Fruit fly (Drosophila melanogaster) whole organism, embryonic: ENCODE measurements around the gene CG10185.

Experiments
- Ada2b ChIP-seq: fragments of 200-800 bp; sonication (Bioruptor generic); IDR thresholded peaks from 2 replicates; pipeline ENCODE4 v1.3.6; 2022; ENCODE audit warnings: missing biosample characterization, missing genetic modification characterization
- Atf-2 ChIP-seq: fragments of 200-800 bp; sonication (Bioruptor generic); optimal IDR thresholded peaks from 2 replicates; lab custom pipeline; 2016; ENCODE audit warnings: missing biosample characterization, missing genetic modification characterization
- CG11723 ChIP-seq: fragments of 200-800 bp; sonication (Bioruptor generic); optimal IDR thresholded peaks from 2 replicates; lab custom pipeline; 2017; ENCODE audit warnings: missing biosample characterization, mild to moderate bottlenecking, missing genetic modification characterization
- CG12299 ChIP-seq: fragments of 200-800 bp; sonication (Bioruptor generic); optimal IDR thresholded peaks from 2 replicates; lab custom pipeline; 2018; ENCODE audit warnings: missing biosample characterization, mild to moderate bottlenecking, missing genetic modification characterization
- CG12659 ChIP-seq: fragments of 200-800 bp; sonication (Bioruptor generic); optimal IDR thresholded peaks from 3 replicates; lab custom pipeline; 2017; ENCODE audit warnings: mild to moderate bottlenecking, missing biosample characterization, missing genetic modification reagents, missing genetic modification characterization
- CG14441 ChIP-seq: fragments of 200-800 bp; sonication (Bioruptor generic); IDR thresholded peaks from 2 replicates; pipeline ENCODE4 v1.3.6; 2022; ENCODE audit warnings: missing biosample characterization, missing genetic modification characterization
- CG14860 ChIP-seq: fragments of 200-800 bp; sonication (Bioruptor generic); IDR thresholded peaks from 3 replicates; pipeline ENCODE4 v1.3.6; 2022; ENCODE audit warnings: missing biosample characterization, missing genetic modification characterization; ENCODE audit not compliant: partially characterized antibody
- CG15011 ChIP-seq: fragments of 200-800 bp; sonication (Bioruptor generic); optimal IDR thresholded peaks from 3 replicates; lab custom pipeline; 2018; ENCODE audit warnings: missing biosample characterization, mild to moderate bottlenecking, missing genetic modification characterization
- CG15073 ChIP-seq: fragments of 200-800 bp; sonication (Bioruptor generic); optimal IDR thresholded peaks from 2 replicates; lab custom pipeline; 2016; ENCODE audit warnings: missing biosample characterization, missing genetic modification characterization
- CG15479 ChIP-seq: fragments of 200-800 bp; sonication (Bioruptor generic); optimal IDR thresholded peaks from 3 replicates; lab custom pipeline; 2019; ENCODE audit warnings: missing biosample characterization, mild to moderate bottlenecking, missing genetic modification characterization, moderate library complexity
- CG15514 ChIP-seq: fragments of 200-800 bp; sonication (Bioruptor generic); optimal IDR thresholded peaks from 3 replicates; lab custom pipeline; 2017; ENCODE audit warnings: missing biosample characterization, missing genetic modification characterization, mild to moderate bottlenecking, moderate library complexity, missing genetic modification reagents
- CG16779 ChIP-seq: fragments of 200-800 bp; sonication (Bioruptor generic); IDR thresholded peaks from 2 replicates; pipeline ENCODE4 v1.3.6; 2022; ENCODE audit warnings: missing biosample characterization, missing genetic modification characterization
- CG17802 ChIP-seq: fragments of 200-800 bp; sonication (Bioruptor generic); optimal IDR thresholded peaks from 2 replicates; lab custom pipeline; 2018; ENCODE audit warnings: missing biosample characterization, mild to moderate bottlenecking, missing genetic modification characterization, moderate library complexity
- CG2875 ChIP-seq: fragments of 200-800 bp; sonication (Bioruptor generic); optimal IDR thresholded peaks from 2 replicates; lab custom pipeline; 2017; ENCODE audit warnings: missing biosample characterization, mild to moderate bottlenecking, missing genetic modification characterization, missing genetic modification reagents
- CG3065 ChIP-seq: fragments of 200-800 bp; sonication (Bioruptor generic); optimal IDR thresholded peaks from 2 replicates; lab custom pipeline; 2016; ENCODE audit warnings: missing biosample characterization, missing genetic modification characterization
- CG31224 ChIP-seq: fragments of 200-800 bp; sonication (Bioruptor generic); IDR thresholded peaks from 2 replicates; pipeline ENCODE4 v1.3.6; 2022; ENCODE audit warnings: missing biosample characterization, missing genetic modification characterization
- CG4617 ChIP-seq: fragments of 200-800 bp; sonication (Bioruptor generic); optimal IDR thresholded peaks from 3 replicates; lab custom pipeline; 2016; ENCODE audit warnings: missing biosample characterization, missing genetic modification characterization, borderline replicate concordance
- CG5245 ChIP-seq: fragments of 200-800 bp; sonication (Bioruptor generic); optimal IDR thresholded peaks from 3 replicates; lab custom pipeline; 2016; ENCODE audit warnings: missing biosample characterization, missing genetic modification characterization
- CG6765 ChIP-seq: fragments of 200-800 bp; sonication (Bioruptor generic); optimal IDR thresholded peaks from 3 replicates; lab custom pipeline; 2017; ENCODE audit warnings: missing biosample characterization, mild to moderate bottlenecking, missing genetic modification characterization
- CG8924 ChIP-seq: fragments of 200-800 bp; optimal IDR thresholded peaks from 3 replicates; lab custom pipeline; 2019; ENCODE audit warnings: missing biosample characterization, mild to moderate bottlenecking, missing genetic modification characterization, moderate library complexity
- CG9797 ChIP-seq: fragments of 200-800 bp; sonication (Bioruptor generic); optimal IDR thresholded peaks from 3 replicates; lab custom pipeline; 2018; ENCODE audit warnings: missing biosample characterization, mild to moderate bottlenecking, missing genetic modification characterization
- CHES-1-like ChIP-seq: fragments of 200-800 bp; sonication (Bioruptor generic); optimal IDR thresholded peaks from 2 replicates; lab custom pipeline; 2016; ENCODE audit warnings: missing biosample characterization, missing genetic modification characterization
- CkIIα-i1 ChIP-seq: fragments of 200-800 bp; sonication (Bioruptor generic); IDR thresholded peaks from 2 replicates; pipeline ENCODE4 v1.3.6; 2022; ENCODE audit warnings: missing biosample characterization, missing genetic modification characterization
- Dad ChIP-seq: fragments of 200-800 bp; sonication (Bioruptor generic); optimal IDR thresholded peaks from 3 replicates; lab custom pipeline; 2016; ENCODE audit warnings: missing biosample characterization, missing genetic modification characterization
- Dip3 ChIP-seq: fragments of 200-800 bp; sonication (Bioruptor generic); optimal IDR thresholded peaks from 3 replicates; lab custom pipeline; 2016; ENCODE audit warnings: missing biosample characterization, missing genetic modification characterization
- HLH54F ChIP-seq: fragments of 200-800 bp; sonication (Bioruptor generic); optimal IDR thresholded peaks from 3 replicates; lab custom pipeline; 2016; ENCODE audit warnings: missing biosample characterization, missing genetic modification characterization
- Hr3 ChIP-seq: fragments of 200-800 bp; sonication (Bioruptor generic); optimal IDR thresholded peaks from 3 replicates; lab custom pipeline; 2016; ENCODE audit warnings: missing biosample characterization, missing genetic modification characterization
- Mrtf ChIP-seq: fragments of 200-800 bp; sonication (Bioruptor generic); IDR thresholded peaks from 3 replicates; pipeline ENCODE4 v1.3.6; 2022; ENCODE audit warnings: missing biosample characterization, missing genetic modification characterization
- Optix ChIP-seq: fragments of 200-800 bp; sonication (Bioruptor generic); IDR thresholded peaks from 3 replicates; pipeline ENCODE4 v1.3.6; 2022; ENCODE audit warnings: missing biosample characterization, missing genetic modification characterization
- Sox100B ChIP-seq: fragments of 200-800 bp; sonication (Bioruptor generic); optimal IDR thresholded peaks from 3 replicates; lab custom pipeline; 2018; ENCODE audit warnings: missing biosample characterization, mild to moderate bottlenecking, missing genetic modification characterization
- Vsx1 ChIP-seq: fragments of 200-800 bp; sonication (Bioruptor generic); optimal IDR thresholded peaks from 2 replicates; lab custom pipeline; 2017; ENCODE audit warnings: missing biosample characterization, mild to moderate bottlenecking, missing genetic modification characterization, missing genetic modification reagents
- chinmo ChIP-seq: fragments of 200-800 bp; sonication (Bioruptor generic); IDR thresholded peaks from 4 replicates; pipeline ENCODE4 v1.3.6; 2022; ENCODE audit warnings: missing biosample characterization, missing genetic modification characterization; ENCODE audit not compliant: partially characterized antibody
- danr ChIP-seq: fragments of 200-800 bp; sonication (Bioruptor generic); IDR thresholded peaks from 2 replicates; pipeline ENCODE4 v1.3.6; 2022; ENCODE audit warnings: missing biosample characterization, missing genetic modification characterization
- dpn ChIP-seq, 2 experiments: fragments of 200-800 bp; sonication (Bioruptor generic); optimal IDR thresholded peaks; 3 replicates each; lab custom pipeline; 2016; ENCODE audit warnings: missing biosample characterization in 2 of 2, missing genetic modification characterization in 2 of 2
- dysf ChIP-seq: fragments of 200-800 bp; sonication (Bioruptor generic); IDR thresholded peaks from 3 replicates; pipeline ENCODE4 v1.3.6; 2022; ENCODE audit warnings: missing biosample characterization, missing genetic modification characterization
- emc ChIP-seq: fragments of 200-800 bp; sonication (Bioruptor generic); optimal IDR thresholded peaks from 2 replicates; lab custom pipeline; 2016; ENCODE audit warnings: missing biosample characterization, missing genetic modification characterization
- fd64A ChIP-seq: fragments of 200-800 bp; sonication (Bioruptor generic); optimal IDR thresholded peaks from 3 replicates; lab custom pipeline; 2018; ENCODE audit warnings: missing biosample characterization, mild to moderate bottlenecking, missing genetic modification characterization
- gem ChIP-seq: fragments of 200-800 bp; sonication (Bioruptor generic); optimal IDR thresholded peaks from 2 replicates; lab custom pipeline; 2019; ENCODE audit warnings: missing biosample characterization, mild to moderate bottlenecking, missing genetic modification characterization, moderate library complexity
- h ChIP-seq: fragments of >200 bp; optimal IDR thresholded peaks from 2 replicates; lab custom pipeline; 2017
- hbn ChIP-seq: fragments of 200-800 bp; sonication (Bioruptor generic); IDR thresholded peaks from 2 replicates; pipeline ENCODE4 v1.3.6; 2022; ENCODE audit warnings: missing biosample characterization, missing genetic modification characterization; ENCODE audit not compliant: partially characterized antibody
- her ChIP-seq: fragments of 200-800 bp; sonication (Bioruptor generic); optimal IDR thresholded peaks from 2 replicates; lab custom pipeline; 2016; ENCODE audit warnings: missing biosample characterization, missing genetic modification characterization
- jumu ChIP-seq: fragments of 200-800 bp; sonication (Bioruptor generic); optimal IDR thresholded peaks from 3 replicates; lab custom pipeline; 2016; ENCODE audit warnings: missing biosample characterization, missing genetic modification characterization
- kah ChIP-seq: fragments of 200-800 bp; sonication (Bioruptor generic); optimal IDR thresholded peaks from 2 replicates; lab custom pipeline; 2018; ENCODE audit warnings: missing biosample characterization, mild to moderate bottlenecking, missing genetic modification characterization
- psq ChIP-seq: fragments of 200-800 bp; sonication (Bioruptor generic); optimal IDR thresholded peaks from 2 replicates; lab custom pipeline; 2017; ENCODE audit warnings: missing biosample characterization, missing genetic modification characterization
- pum ChIP-seq: fragments of 200-800 bp; sonication (Bioruptor generic); optimal IDR thresholded peaks from 2 replicates; lab custom pipeline; 2016; ENCODE audit warnings: missing biosample characterization, missing genetic modification characterization
- sc ChIP-seq, 3 experiments: fragments of >200 bp in 2 of 3; fragments of 200-800 bp in 1 of 3; sonication (Bioruptor generic) in 1 of 3; optimal IDR thresholded peaks; 2 replicates in 2 of 3; 3 replicates in 1 of 3; lab custom pipeline; 2017; ENCODE audit warnings: mild to moderate bottlenecking in 1 of 3, missing biosample characterization in 1 of 3, missing genetic modification characterization in 1 of 3, missing genetic modification reagents in 1 of 3
- schlank ChIP-seq: fragments of 200-800 bp; sonication (Bioruptor generic); optimal IDR thresholded peaks from 2 replicates; lab custom pipeline; 2018; ENCODE audit warnings: missing biosample characterization, mild to moderate bottlenecking, missing genetic modification characterization
- sr ChIP-seq: fragments of 200-800 bp; sonication (Bioruptor generic); IDR thresholded peaks from 3 replicates; pipeline ENCODE4 v1.3.6; 2022; ENCODE audit warnings: missing biosample characterization, missing genetic modification characterization
- vfl ChIP-seq: fragments of 200-800 bp; sonication (Bioruptor generic); optimal IDR thresholded peaks from 2 replicates; lab custom pipeline; 2016; ENCODE audit warnings: missing biosample characterization, missing genetic modification characterization

Gene CG10185

DNA sequence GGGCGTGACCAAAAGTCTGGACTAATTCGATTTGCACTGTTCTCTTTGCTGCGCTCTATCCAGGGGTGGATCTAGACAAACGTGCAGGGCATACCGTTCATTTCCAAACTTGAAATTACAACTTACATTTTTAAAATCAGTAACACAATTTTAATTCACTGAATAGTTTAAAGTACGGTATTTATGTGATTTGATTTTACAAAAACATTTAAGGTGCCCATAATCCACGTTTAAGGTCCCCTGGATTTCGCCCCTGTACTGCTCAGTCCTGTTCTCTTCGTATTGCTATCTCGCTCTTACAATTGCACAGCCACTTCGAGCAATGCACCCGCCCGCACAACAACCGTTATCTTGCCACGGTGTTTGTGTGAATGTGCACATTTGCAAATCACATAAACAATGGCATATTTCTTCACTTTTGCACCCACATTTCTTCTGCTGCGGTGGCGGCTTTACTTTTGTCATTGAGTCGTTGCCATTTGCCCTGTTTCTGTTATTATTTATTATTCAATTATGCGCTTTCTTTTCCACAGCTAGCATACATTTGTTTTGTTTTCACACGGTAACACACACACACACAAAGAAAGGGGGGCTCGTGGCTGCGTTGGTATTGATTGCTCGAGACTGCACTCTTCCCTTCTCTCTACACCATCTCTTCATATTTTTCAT is 30.4 kb upstream of the CG10185 start (continued):
- peak; percentile 28 for TF ChIP-seq CG4617 (GFP tag; lab: Kevin White, UChicago)
- peak; percentile 93 for TF ChIP-seq CG15479
- TF ChIP-seq hbn (GFP tag; lab: Robert Waterston, UW): no peak
- peak; percentile 28 for TF ChIP-seq kah (GFP tag; lab: Kevin White, UChicago)
- peak; percentile 74 for TF ChIP-seq Hr3 (GFP tag; lab: Kevin White, UChicago)
- TF ChIP-seq Dip3: peak; percentile 8
- TF ChIP-seq chinmo: no peak
- peak; percentile 61 for TF ChIP-seq CG14441 (GFP tag; lab: Robert Waterston, UW)
- TF ChIP-seq HLH54F (GFP tag; lab: Kevin White, UChicago): peak; percentile 60
- TF ChIP-seq vfl (GFP tag; lab: Kevin White, UChicago): no peak
- peak; percentile 53 for TF ChIP-seq CG12659 (GFP tag; lab: Kevin White, UChicago)
- peak; percentile 65; the same call in 1 of the 2 replicates for TF ChIP-seq danr (GFP tag; lab: Robert Waterston, UW)
- peak; percentile 84 for TF ChIP-seq pum (GFP tag; lab: Kevin White, UChicago)
- TF ChIP-seq CG8924 (tag; lab: Kevin White, UChicago): peak; percentile 78
- TF ChIP-seq CG3065 (GFP tag; lab: Kevin White, UChicago): no peak
- TF ChIP-seq dysf (GFP tag; lab: Robert Waterston, UW): peak; percentile 76
- no peak for TF ChIP-seq CG16779 (GFP tag; lab: Robert Waterston, UW)
- TF ChIP-seq Dad: peak; percentile 53
- TF ChIP-seq CG31224 (GFP tag; lab: Robert Waterston, UW): peak; percentile 40; the same call in 1 of the 2 replicates
- TF ChIP-seq Optix (GFP tag; lab: Robert Waterston, UW): peak; percentile 76
- no peak for TF ChIP-seq sr
- TF ChIP-seq CHES-1-like (GFP tag; lab: Kevin White, UChicago): peak; percentile 69
- TF ChIP-seq dpn (GFP tag; optimal IDR thresholded peaks at IDR 0.05; lab: Kevin White, UChicago): peak; percentile 75 to 76
- no peak for TF ChIP-seq sc (optimal IDR thresholded peaks at IDR 0.05; lab: Kevin White, UChicago)
- peak; percentile 58 for TF ChIP-seq sc (GFP tag; optimal IDR thresholded peaks at IDR 0.05; lab: Kevin White, UChicago)
- peak; percentile 81 for TF ChIP-seq CG5245
- TF ChIP-seq her (GFP tag; lab: Kevin White, UChicago): peak; percentile 31
- TF ChIP-seq emc: peak; percentile 24
- peak; percentile 8 for TF ChIP-seq psq
- no peak for TF ChIP-seq h (lab: Kevin White, UChicago)
- no peak for TF ChIP-seq CG15514
- no peak for TF ChIP-seq schlank (tag; lab: Kevin White, UChicago)
- peak; percentile 21 for TF ChIP-seq CG15011 (GFP tag; lab: Kevin White, UChicago)
- TF ChIP-seq jumu (GFP tag; lab: Kevin White, UChicago): peak; percentile 72
- TF ChIP-seq CG11723: peak; percentile 46
- peak; percentile 66 for TF ChIP-seq Atf-2 (GFP tag; lab: Kevin White, UChicago)
- TF ChIP-seq CG6765 (GFP tag; lab: Kevin White, UChicago): no peak
- TF ChIP-seq CG15073 (GFP tag; lab: Kevin White, UChicago): no peak
- peak; percentile 40 for TF ChIP-seq CG17802 (tag; lab: Kevin White, UChicago)
- TF ChIP-seq CG9797: no peak
- peak; percentile 86 for TF ChIP-seq gem
- TF ChIP-seq fd64A: peak; percentile 50
- TF ChIP-seq CG2875 (GFP tag; lab: Kevin White, UChicago): peak; percentile 66
- no peak for TF ChIP-seq CG14860 (GFP tag; lab: Robert Waterston, UW)
- TF ChIP-seq Sox100B (GFP tag; lab: Kevin White, UChicago): peak; percentile 51
- TF ChIP-seq CG12299: peak; percentile 19
- no peak for TF ChIP-seq CkIIα-i1
- peak; percentile 79 for TF ChIP-seq Ada2b (GFP tag; lab: Robert Waterston, UW)
- TF ChIP-seq Mrtf (GFP tag; lab: Robert Waterston, UW): peak; percentile 59; the same call in 2 of the 3 replicates
- TF ChIP-seq Vsx1 (GFP tag; lab: Kevin White, UChicago): no peak
